Fruit fly (Drosophila melanogaster): Measurements from ENCODE around the gene CG15824.
A peak's percentile ranks its signal among the peaks of the same experiment; 100 is the strongest.

Gene CG15824

DNA sequence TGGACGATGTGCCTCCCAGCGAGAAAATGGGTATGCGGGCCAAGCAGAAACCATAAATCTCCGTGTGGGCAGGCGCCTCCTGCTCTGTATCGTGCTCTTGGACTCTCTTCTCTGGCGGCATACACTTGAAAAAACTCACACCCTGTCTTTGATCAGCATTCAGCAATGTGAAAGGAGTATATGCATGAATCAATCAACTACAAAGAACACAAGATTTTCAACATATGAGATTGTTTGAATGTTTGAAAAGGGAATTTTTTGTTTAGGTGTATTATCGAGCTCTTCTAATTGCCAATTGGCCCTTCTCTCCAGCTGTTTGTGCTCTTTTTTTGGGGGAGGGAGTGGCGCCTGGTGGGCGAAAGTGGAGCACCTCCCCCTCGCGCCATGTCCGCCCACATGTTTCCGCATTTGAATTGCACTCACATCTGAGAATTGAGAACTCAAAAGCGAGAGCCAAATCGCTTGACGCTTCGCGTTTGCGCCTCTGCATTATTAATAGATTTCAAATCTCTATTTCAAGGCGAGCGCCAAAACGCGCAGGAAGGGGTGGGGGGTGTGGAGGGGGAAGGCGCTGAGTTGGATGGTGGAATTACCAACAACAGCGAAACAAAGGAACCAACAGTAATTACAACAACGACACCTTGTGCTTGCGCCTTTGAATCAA, 39.5 kb downstream of the CG15824 start (continued):
- peak; percentile 31 for TF ChIP-seq CG15696 (tag; optimal IDR thresholded peaks at IDR 0.05)
- TF ChIP-seq tll (GFP tag; optimal IDR thresholded peaks at IDR 0.05), result no peak
- TF ChIP-seq Ptx1 (GFP tag; IDR thresholded peaks at IDR 0.05), result peak; percentile 93
- no peak for TF ChIP-seq Dip2 (GFP tag; IDR thresholded peaks at IDR 0.05)
- peak; percentile 78 for TF ChIP-seq odd (GFP tag; optimal IDR thresholded peaks at IDR 0.05)
- TF ChIP-seq sc (optimal IDR thresholded peaks at IDR 0.05), result no peak
- peak; percentile 62 for TF ChIP-seq sc (GFP tag; optimal IDR thresholded peaks at IDR 0.05)
- TF ChIP-seq Spps (tag; optimal IDR thresholded peaks at IDR 0.05), result peak; percentile 6
- TF ChIP-seq CG10565 (GFP tag; optimal IDR thresholded peaks at IDR 0.05), result peak; percentile 17
- peak; percentile 88 for TF ChIP-seq CG1647 (GFP tag; optimal IDR thresholded peaks at IDR 0.05)
- TF ChIP-seq CG2129 (GFP tag; IDR thresholded peaks at IDR 0.05; ENCODE audit: partially characterized antibody), result no peak
- peak; percentile 64 for TF ChIP-seq zf30C (GFP tag; optimal IDR thresholded peaks at IDR 0.05)
- TF ChIP-seq Dek (tag; optimal IDR thresholded peaks at IDR 0.05), result peak; percentile 84
- peak; percentile 80 for TF ChIP-seq Six4 (GFP tag; optimal IDR thresholded peaks at IDR 0.05)
- TF ChIP-seq Atf3 (GFP tag; optimal IDR thresholded peaks at IDR 0.05), result peak; percentile 81
- TF ChIP-seq CG13775 (GFP tag; optimal IDR thresholded peaks at IDR 0.05), result peak; percentile 59
- TF ChIP-seq NK7.1 (GFP tag; optimal IDR thresholded peaks at IDR 0.05), result peak; percentile 83
- TF ChIP-seq CG8359 (GFP tag; optimal IDR thresholded peaks at IDR 0.05; ENCODE audit: borderline replicate concordance), result peak; percentile 37
- peak; percentile 65 for TF ChIP-seq Fer2 (tag; optimal IDR thresholded peaks at IDR 0.05)
- no peak for TF ChIP-seq hkb (optimal IDR thresholded peaks at IDR 0.05)
- TF ChIP-seq hkb (GFP tag; IDR thresholded peaks at IDR 0.05), result peak; percentile 92
- peak; percentile 82 for TF ChIP-seq esg (GFP tag; conservative IDR thresholded peaks at IDR 0.05)
- TF ChIP-seq bcd (GFP tag; optimal IDR thresholded peaks at IDR 0.05), result peak; percentile 86
- TF ChIP-seq CG6854 (GFP tag; optimal IDR thresholded peaks at IDR 0.05), result peak; percentile 58
- TF ChIP-seq CG17385 (GFP tag; optimal IDR thresholded peaks at IDR 0.05), result peak; percentile 84
- peak; percentile 65; the same call in 2 of the 3 replicates for TF ChIP-seq CG2199 (GFP tag; IDR thresholded peaks at IDR 0.05)
- peak; percentile 87 for TF ChIP-seq CG1792 (GFP tag; optimal IDR thresholded peaks at IDR 0.05)
- TF ChIP-seq pho (GFP tag; optimal IDR thresholded peaks at IDR 0.05), result peak; percentile 85
- TF ChIP-seq sqz (GFP tag; optimal IDR thresholded peaks at IDR 0.05), result peak; percentile 44
- TF ChIP-seq Ada2b (GFP tag; IDR thresholded peaks at IDR 0.05), result peak; percentile 88
- TF ChIP-seq ewg (GFP tag; optimal IDR thresholded peaks at IDR 0.05), result peak; percentile 74
- TF ChIP-seq Pdp1 (GFP tag; optimal IDR thresholded peaks at IDR 0.05), result peak; percentile 79 to 87
- TF ChIP-seq Lim3 (GFP tag; IDR thresholded peaks at IDR 0.05), result peak; percentile 66
- peak; percentile 87 for TF ChIP-seq Awh (GFP tag; IDR thresholded peaks at IDR 0.05)
- TF ChIP-seq CG9817 (tag; optimal IDR thresholded peaks at IDR 0.05), result peak; percentile 88
- peak; percentile 92 for TF ChIP-seq NfI (GFP tag; optimal IDR thresholded peaks at IDR 0.05)
- no peak for TF ChIP-seq dan (GFP tag; IDR thresholded peaks at IDR 0.05)
- peak; percentile 80 for TF ChIP-seq emc (GFP tag; optimal IDR thresholded peaks at IDR 0.05)
- peak; percentile 89 for TF ChIP-seq Hmr (GFP tag; optimal IDR thresholded peaks at IDR 0.05)
- peak; percentile 40 for TF ChIP-seq trem (tag; optimal IDR thresholded peaks at IDR 0.05)
- TF ChIP-seq CG31224 (GFP tag; IDR thresholded peaks at IDR 0.05), result peak; percentile 80; the same call in 1 of the 2 replicates
- TF ChIP-seq Optix (GFP tag; IDR thresholded peaks at IDR 0.05), result peak; percentile 88
- TF ChIP-seq CG10543 (GFP tag; optimal IDR thresholded peaks at IDR 0.05), result peak; percentile 62
- peak; percentile 82 for TF ChIP-seq CG4820 (GFP tag; optimal IDR thresholded peaks at IDR 0.05)
- TF ChIP-seq CG6791 (GFP tag; IDR thresholded peaks at IDR 0.05; ENCODE audit: partially characterized antibody), result no peak
- peak; percentile 96 for TF ChIP-seq sens (GFP tag)
- no peak for TF ChIP-seq br (optimal IDR thresholded peaks at IDR 0.05)
- TF ChIP-seq cato (GFP tag; optimal IDR thresholded peaks at IDR 0.05; ENCODE audit: borderline replicate concordance), result peak; percentile 48
- peak; percentile 92 for TF ChIP-seq CG11456 (GFP tag; IDR thresholded peaks at IDR 0.05)
- TF ChIP-seq CG17186 (GFP tag; optimal IDR thresholded peaks at IDR 0.05), result peak; percentile 54
